Worm (Caenorhabditis elegans) whole organism, L4/young adult: ENCODE measurements around the gene eif-3.B.

Experiments
- W03F9.2 ChIP-seq: fragments of 150-350 bp; optimal IDR thresholded peaks from 2 replicates; lab custom pipeline; 2014; ENCODE audit warnings: missing biosample characterization, missing genetic modification characterization
- dao-5 ChIP-seq: sonication (generic microtip); optimal IDR thresholded peaks from 2 replicates; lab custom pipeline; 2016; ENCODE audit warnings: missing genotype, missing genetic modification characterization, moderate library complexity, missing compliant biosample characterization

- TF ChIP-seq W03F9.2 (tag; lab: Kevin White, UChicago), result no peak
- TF ChIP-seq dao-5 (tag; lab: Kevin White, UChicago), result no peak
Measured at ce11 chrII:14812661-14813060, 17.5 kb downstream of the eif-3.B start.
